Fruit fly (Drosophila melanogaster): ENCODE results near the gene CG43376.

The CG43376 gene

dm6 chr2L:13793405-13793804, 19.6 kb downstream of the CG43376 start, which contains the start of gene Sec71 (continued):
- no peak for TF ChIP-seq HLH54F (GFP tag; optimal IDR thresholded peaks at IDR 0.05)
- TF ChIP-seq bowl (GFP tag; IDR thresholded peaks at IDR 0.05) = no peak
- no peak for TF ChIP-seq CG11456 (GFP tag; IDR thresholded peaks at IDR 0.05)
- no peak for TF ChIP-seq Optix (GFP tag; IDR thresholded peaks at IDR 0.05)
- TF ChIP-seq CG7786 (GFP tag; optimal IDR thresholded peaks at IDR 0.05) = no peak
- no peak for TF ChIP-seq fd102C (GFP tag; optimal IDR thresholded peaks at IDR 0.05)
- TF ChIP-seq CG2120 (GFP tag; optimal IDR thresholded peaks at IDR 0.05) = peak; percentile 3
- TF ChIP-seq CG7987 (GFP tag; optimal IDR thresholded peaks at IDR 0.05) = no peak
- TF ChIP-seq B-H2 (GFP tag; optimal IDR thresholded peaks at IDR 0.05) = no peak
- no peak for TF ChIP-seq CG9215 (GFP tag; IDR thresholded peaks at IDR 0.05)
- TF ChIP-seq Oli (tag; optimal IDR thresholded peaks at IDR 0.05) = no peak
- TF ChIP-seq Eip74EF (GFP tag; optimal IDR thresholded peaks at IDR 0.05) = no peak
- no peak for TF ChIP-seq CG10462 (GFP tag; optimal IDR thresholded peaks at IDR 0.05)
- no peak for TF ChIP-seq CG31388 (GFP tag; optimal IDR thresholded peaks at IDR 0.05)
- no peak for TF ChIP-seq TFAM (GFP tag; optimal IDR thresholded peaks at IDR 0.05)
- TF ChIP-seq trh (GFP tag; optimal IDR thresholded peaks at IDR 0.05) = no peak
- peak; percentile 1 for TF ChIP-seq CG2116 (GFP tag; optimal IDR thresholded peaks at IDR 0.05)
- TF ChIP-seq h (optimal IDR thresholded peaks at IDR 0.05) = no peak
- TF ChIP-seq Fer1 (GFP tag; optimal IDR thresholded peaks at IDR 0.05) = no peak
- TF ChIP-seq dm (GFP tag; optimal IDR thresholded peaks at IDR 0.05) = peak; percentile 13
- TF ChIP-seq gro (GFP tag; optimal IDR thresholded peaks at IDR 0.05) = no peak
- TF ChIP-seq sd (tag; optimal IDR thresholded peaks at IDR 0.05) = no peak
- TF ChIP-seq ac (GFP tag; optimal IDR thresholded peaks at IDR 0.05) = no peak
- TF ChIP-seq CG15269 (tag; optimal IDR thresholded peaks at IDR 0.05) = no peak
- no peak for TF ChIP-seq CG18599 (GFP tag; optimal IDR thresholded peaks at IDR 0.05)
- TF ChIP-seq chif (GFP tag; optimal IDR thresholded peaks at IDR 0.05) = no peak
- TF ChIP-seq CTCF (GFP tag; optimal IDR thresholded peaks at IDR 0.05) = no peak
- TF ChIP-seq CG6175 (GFP tag; IDR thresholded peaks at IDR 0.05) = no peak
- TF ChIP-seq CG6272 (GFP tag; IDR thresholded peaks at IDR 0.05) = no peak
- TF ChIP-seq CG31224 (GFP tag; IDR thresholded peaks at IDR 0.05) = no peak
- no peak for TF ChIP-seq CG16815 (GFP tag; optimal IDR thresholded peaks at IDR 0.05)
- peak; percentile 48 for TF ChIP-seq HmgZ (tag; optimal IDR thresholded peaks at IDR 0.05)
- no peak for TF ChIP-seq CG30431 (GFP tag; optimal IDR thresholded peaks at IDR 0.05)
- no peak for TF ChIP-seq Sry-β (GFP tag; optimal IDR thresholded peaks at IDR 0.05)
- no peak for TF ChIP-seq nerfin-1 (tag; optimal IDR thresholded peaks at IDR 0.05)
- TF ChIP-seq CG15479 (GFP tag; optimal IDR thresholded peaks at IDR 0.05) = no peak
- no peak for TF ChIP-seq sc (optimal IDR thresholded peaks at IDR 0.05)
- TF ChIP-seq sc (GFP tag; optimal IDR thresholded peaks at IDR 0.05) = no peak
- no peak for TF ChIP-seq CG10979 (tag; optimal IDR thresholded peaks at IDR 0.05)
- no peak for TF ChIP-seq CG31441 (GFP tag; IDR thresholded peaks at IDR 0.05)
- no peak for TF ChIP-seq cwo (GFP tag; optimal IDR thresholded peaks at IDR 0.05)
- no peak for TF ChIP-seq pfk (GFP tag; optimal IDR thresholded peaks at IDR 0.05)
- no peak for TF ChIP-seq Fer3 (tag; optimal IDR thresholded peaks at IDR 0.05)
- TF ChIP-seq CG4707 (GFP tag; optimal IDR thresholded peaks at IDR 0.05) = no peak
- no peak for TF ChIP-seq CG16779 (GFP tag; IDR thresholded peaks at IDR 0.05)
- no peak for TF ChIP-seq cato (GFP tag; optimal IDR thresholded peaks at IDR 0.05; ENCODE audit: borderline replicate concordance)
- no peak for TF ChIP-seq ERR (GFP tag; optimal IDR thresholded peaks at IDR 0.05)
- TF ChIP-seq ara (GFP tag; IDR thresholded peaks at IDR 0.05) = no peak
- peak; percentile 85 for TF ChIP-seq Med (GFP tag)
- no peak for TF ChIP-seq jumu (GFP tag; optimal IDR thresholded peaks at IDR 0.05)
- no peak for TF ChIP-seq CG10321 (GFP tag; IDR thresholded peaks at IDR 0.05)
- TF ChIP-seq CG1529 (GFP tag; optimal IDR thresholded peaks at IDR 0.05) = no peak
- no peak for TF ChIP-seq tgo (GFP tag; IDR thresholded peaks at IDR 0.05)
- TF ChIP-seq yki (optimal IDR thresholded peaks at IDR 0.05) = no peak

All from whole organism, embryonic.